Fruit fly (Drosophila melanogaster) whole organism, embryonic: ENCODE results near the gene yps.

Experiments
- Adf1 ChIP-seq: fragments of 200-800 bp; sonication (Bioruptor generic); IDR thresholded peaks from 2 replicates; pipeline ENCODE4 v1.3.6; 2022; ENCODE audit warnings: missing biosample characterization, missing genetic modification characterization
- CG10209 ChIP-seq: fragments of 200-800 bp; sonication (Bioruptor generic); optimal IDR thresholded peaks from 3 replicates; lab custom pipeline; 2017; ENCODE audit warnings: missing biosample characterization, mild to moderate bottlenecking, missing genetic modification characterization, missing genetic modification reagents
- CG11093 ChIP-seq: fragments of 200-800 bp; sonication (Bioruptor generic); IDR thresholded peaks from 3 replicates; pipeline ENCODE4 v1.3.6; 2022; ENCODE audit warnings: missing biosample characterization, missing genetic modification characterization
- CG11504 ChIP-seq: fragments of 200-800 bp; sonication (Bioruptor generic); optimal IDR thresholded peaks from 3 replicates; lab custom pipeline; 2019; ENCODE audit warnings: missing biosample characterization, mild to moderate bottlenecking, missing genetic modification characterization, moderate library complexity
- CG14014 ChIP-seq: fragments of 200-800 bp; sonication (Bioruptor generic); IDR thresholded peaks from 2 replicates; pipeline ENCODE4 v1.3.6; 2022; ENCODE audit warnings: missing biosample characterization, missing genetic modification characterization
- CG2120 ChIP-seq: fragments of 200-800 bp; sonication (Bioruptor generic); optimal IDR thresholded peaks from 3 replicates; lab custom pipeline; 2016; ENCODE audit warnings: missing biosample characterization, missing genetic modification characterization
- CG2712 ChIP-seq: fragments of 200-800 bp; optimal IDR thresholded peaks from 3 replicates; lab custom pipeline; 2019; ENCODE audit warnings: missing biosample characterization, mild to moderate bottlenecking, missing genetic modification characterization, moderate library complexity
- CG3163 ChIP-seq: fragments of 200-800 bp; sonication (Bioruptor generic); optimal IDR thresholded peaks from 3 replicates; lab custom pipeline; 2016; ENCODE audit warnings: missing biosample characterization, missing genetic modification characterization
- CG32532 ChIP-seq: fragments of 200-800 bp; sonication (Bioruptor generic); IDR thresholded peaks from 2 replicates; pipeline ENCODE4 v1.3.6; 2022; ENCODE audit warnings: missing biosample characterization, missing genetic modification characterization
- CG3995 ChIP-seq: fragments of 200-800 bp; sonication (Bioruptor generic); optimal IDR thresholded peaks from 3 replicates; lab custom pipeline; 2016; ENCODE audit warnings: missing biosample characterization, missing genetic modification characterization
- CG6791 ChIP-seq: fragments of 200-800 bp; sonication (Bioruptor generic); IDR thresholded peaks from 3 replicates; pipeline ENCODE4 v1.3.6; 2022; ENCODE audit warnings: missing biosample characterization, missing genetic modification characterization; ENCODE audit not compliant: partially characterized antibody
- CG7271 ChIP-seq: fragments of 200-800 bp; sonication (Bioruptor generic); optimal IDR thresholded peaks from 2 replicates; lab custom pipeline; 2018; ENCODE audit warnings: missing biosample characterization, mild to moderate bottlenecking, missing genetic modification characterization, moderate library complexity
- CG8388 ChIP-seq: fragments of 200-800 bp; sonication (Bioruptor generic); optimal IDR thresholded peaks from 2 replicates; lab custom pipeline; 2019; ENCODE audit warnings: missing biosample characterization, mild to moderate bottlenecking, missing genetic modification characterization, moderate library complexity
- Dll ChIP-seq: fragments of 200-800 bp; sonication (Bioruptor generic); IDR thresholded peaks from 4 replicates; pipeline ENCODE4 v1.3.6; 2022; ENCODE audit warnings: missing biosample characterization, missing genetic modification characterization; ENCODE audit not compliant: partially characterized antibody
- Drgx ChIP-seq: fragments of 200-800 bp; sonication (Bioruptor generic); IDR thresholded peaks from 2 replicates; pipeline ENCODE4 v1.3.6; 2022; ENCODE audit warnings: missing biosample characterization, missing genetic modification characterization
- Fer1 ChIP-seq: fragments of 200-800 bp; sonication (Bioruptor generic); optimal IDR thresholded peaks from 2 replicates; lab custom pipeline; 2017; ENCODE audit warnings: missing biosample characterization, mild to moderate bottlenecking, missing genetic modification characterization
- HHEX ChIP-seq: fragments of 200-800 bp; sonication (Bioruptor generic); optimal IDR thresholded peaks from 3 replicates; lab custom pipeline; 2017; ENCODE audit warnings: missing biosample characterization, mild to moderate bottlenecking, missing genetic modification characterization, missing genetic modification reagents
- HmgZ ChIP-seq: fragments of 200-800 bp; sonication (Bioruptor generic); optimal IDR thresholded peaks from 2 replicates; lab custom pipeline; 2018; ENCODE audit warnings: missing biosample characterization, mild to moderate bottlenecking, missing genetic modification characterization
- Lim3 ChIP-seq: fragments of 200-800 bp; sonication (Bioruptor generic); IDR thresholded peaks from 2 replicates; pipeline ENCODE4 v1.3.6; 2022; ENCODE audit warnings: missing biosample characterization, missing genetic modification characterization
- NK7.1 ChIP-seq: fragments of 200-800 bp; sonication (Bioruptor generic); optimal IDR thresholded peaks from 3 replicates; lab custom pipeline; 2016; ENCODE audit warnings: missing biosample characterization, missing genetic modification characterization
- Sox102F ChIP-seq: fragments of 200-800 bp; sonication (Bioruptor generic); optimal IDR thresholded peaks from 2 replicates; lab custom pipeline; 2018; ENCODE audit warnings: missing biosample characterization, mild to moderate bottlenecking, missing genetic modification characterization, moderate library complexity
- Trl ChIP-seq, 3 experiments: fragments of >200 bp in 2 of 3; fragments of 200-800 bp in 1 of 3; sonication (Bioruptor generic) in 1 of 3; optimal IDR thresholded peaks; 2 replicates in 1 of 3; 3 replicates in 2 of 3; lab custom pipeline; 2016 to 2017; ENCODE audit warnings: missing biosample characterization in 1 of 3, missing genetic modification characterization in 1 of 3
- YL-1 ChIP-seq: fragments of 200-800 bp; sonication (Bioruptor generic); optimal IDR thresholded peaks from 3 replicates; lab custom pipeline; 2017; ENCODE audit warnings: missing biosample characterization, mild to moderate bottlenecking, missing genetic modification characterization
- ato ChIP-seq: fragments of 200-800 bp; sonication (Bioruptor generic); IDR thresholded peaks from 2 replicates; pipeline ENCODE4 v1.3.6; 2022; ENCODE audit warnings: missing biosample characterization, missing genetic modification characterization; ENCODE audit not compliant: partially characterized antibody
- bsh ChIP-seq, 2 experiments: fragments of 200-800 bp; sonication (Bioruptor generic); optimal IDR thresholded peaks; 2 replicates each; lab custom pipeline; 2017 to 2018; ENCODE audit warnings: mild to moderate bottlenecking in 2 of 2, missing biosample characterization in 2 of 2, missing genetic modification characterization in 2 of 2, moderate library complexity in 1 of 2
- cas ChIP-seq: fragments of 200-800 bp; sonication (Bioruptor generic); IDR thresholded peaks from 2 replicates; pipeline ENCODE4 v1.3.6; 2022; ENCODE audit warnings: missing biosample characterization, missing genetic modification characterization
- chm ChIP-seq: fragments of 200-800 bp; sonication (Bioruptor generic); IDR thresholded peaks from 2 replicates; pipeline ENCODE4 v1.3.6; 2022; ENCODE audit warnings: missing biosample characterization, missing genetic modification characterization
- crol ChIP-seq: fragments of 200-800 bp; sonication (Bioruptor generic); IDR thresholded peaks from 2 replicates; pipeline ENCODE4 v1.3.6; 2022; ENCODE audit warnings: missing biosample characterization, missing genetic modification characterization
- emc ChIP-seq: fragments of 200-800 bp; sonication (Bioruptor generic); optimal IDR thresholded peaks from 2 replicates; lab custom pipeline; 2016; ENCODE audit warnings: missing biosample characterization, missing genetic modification characterization
- en ChIP-seq: fragments of 200-800 bp; sonication (Bioruptor generic); optimal IDR thresholded peaks from 2 replicates; lab custom pipeline; 2016; ENCODE audit warnings: missing biosample characterization, missing genetic modification characterization
- ewg ChIP-seq: fragments of 200-800 bp; sonication (Bioruptor generic); optimal IDR thresholded peaks from 3 replicates; lab custom pipeline; 2017; ENCODE audit warnings: mild to moderate bottlenecking, missing biosample characterization, missing genetic modification reagents, missing genetic modification characterization
- gfzf ChIP-seq: fragments of 200-800 bp; sonication (Bioruptor generic); optimal IDR thresholded peaks from 2 replicates; lab custom pipeline; 2016; ENCODE audit warnings: missing biosample characterization, mild to moderate bottlenecking, missing genetic modification characterization, moderate library complexity
- grn ChIP-seq: fragments of 200-800 bp; sonication (Bioruptor generic); optimal IDR thresholded peaks from 3 replicates; lab custom pipeline; 2017; ENCODE audit warnings: missing biosample characterization, missing genetic modification characterization
- hkb ChIP-seq, 2 experiments: fragments of 200-800 bp in 1 of 2; fragments of >200 bp in 1 of 2; sonication (Bioruptor generic) in 1 of 2; IDR thresholded peaks in 1 of 2; optimal IDR thresholded peaks in 1 of 2; 2 replicates each; pipeline versions ENCODE4 v1.3.6 to Lab custom; 2017 to 2022; ENCODE audit warnings: missing biosample characterization in 1 of 2, missing genetic modification characterization in 1 of 2
- ken ChIP-seq: fragments of 200-800 bp; sonication (Bioruptor generic); IDR thresholded peaks from 3 replicates; pipeline ENCODE4 v1.3.6; 2022; ENCODE audit warnings: missing biosample characterization, missing genetic modification characterization
- knrl ChIP-seq: fragments of 200-800 bp; sonication (Bioruptor generic); IDR thresholded peaks from 3 replicates; pipeline ENCODE4 v1.3.6; 2022; ENCODE audit warnings: missing biosample characterization, missing genetic modification characterization; ENCODE audit not compliant: partially characterized antibody
- lola ChIP-seq, 3 experiments: fragments of >200 bp in 2 of 3; fragments of 200-800 bp in 1 of 3; sonication (Bioruptor generic) in 1 of 3; optimal IDR thresholded peaks; 2 replicates each; lab custom pipeline; 2017 to 2019; ENCODE audit warnings: missing biosample characterization in 3 of 3, missing genetic modification characterization in 3 of 3, mild to moderate bottlenecking in 1 of 3, moderate library complexity in 1 of 3
- nmo ChIP-seq: fragments of 200-800 bp; sonication (Bioruptor generic); optimal IDR thresholded peaks from 2 replicates; lab custom pipeline; 2018; ENCODE audit warnings: missing biosample characterization, mild to moderate bottlenecking, missing genetic modification characterization, moderate library complexity
- oc ChIP-seq: fragments of 200-800 bp; sonication (Bioruptor generic); optimal IDR thresholded peaks from 2 replicates; lab custom pipeline; 2018; ENCODE audit warnings: missing biosample characterization, mild to moderate bottlenecking, missing genetic modification characterization, moderate library complexity
- pita ChIP-seq: fragments of 200-800 bp; sonication (Bioruptor generic); optimal IDR thresholded peaks from 2 replicates; lab custom pipeline; 2017; ENCODE audit warnings: missing biosample characterization, mild to moderate bottlenecking, missing genetic modification characterization
- pnt ChIP-seq: fragments of 200-800 bp; sonication (Bioruptor generic); optimal IDR thresholded peaks from 3 replicates; lab custom pipeline; 2016; ENCODE audit warnings: missing biosample characterization, missing genetic modification characterization
- repo ChIP-seq: fragments of 200-800 bp; sonication (Bioruptor generic); optimal IDR thresholded peaks from 2 replicates; lab custom pipeline; 2016; ENCODE audit warnings: missing biosample characterization, missing genetic modification characterization
- rib ChIP-seq: fragments of 200-800 bp; sonication (Bioruptor generic); IDR thresholded peaks from 2 replicates; pipeline ENCODE4 v1.3.6; 2022; ENCODE audit warnings: missing biosample characterization, missing genetic modification characterization
- scrt ChIP-seq: fragments of 200-800 bp; sonication (Bioruptor generic); optimal IDR thresholded peaks from 2 replicates; lab custom pipeline; 2018; ENCODE audit warnings: missing biosample characterization, mild to moderate bottlenecking, missing genetic modification characterization, moderate library complexity
- shn ChIP-seq: fragments of 200-800 bp; sonication (Bioruptor generic); optimal IDR thresholded peaks from 3 replicates; lab custom pipeline; 2016; ENCODE audit warnings: missing biosample characterization, missing genetic modification characterization
- tgo ChIP-seq: fragments of 200-800 bp; sonication (Bioruptor generic); IDR thresholded peaks from 3 replicates; pipeline ENCODE4 v1.3.6; 2022; ENCODE audit warnings: missing biosample characterization, missing genetic modification characterization
- tio ChIP-seq: fragments of 200-800 bp; sonication (Bioruptor generic); optimal IDR thresholded peaks from 2 replicates; lab custom pipeline; 2017; ENCODE audit warnings: missing biosample characterization, missing genetic modification characterization, inconsistent platforms
- tna ChIP-seq: fragments of 200-800 bp; sonication (Bioruptor generic); IDR thresholded peaks from 2 replicates; pipeline ENCODE4 v1.3.6; 2022; ENCODE audit warnings: missing biosample characterization, missing genetic modification characterization; ENCODE audit not compliant: partially characterized antibody
- toy ChIP-seq: fragments of 200-800 bp; sonication (Bioruptor generic); IDR thresholded peaks from 2 replicates; pipeline ENCODE4 v1.3.6; 2022; ENCODE audit warnings: missing biosample characterization, missing genetic modification characterization
- zf30C ChIP-seq: fragments of 200-800 bp; sonication (Bioruptor generic); optimal IDR thresholded peaks from 3 replicates; lab custom pipeline; 2018; ENCODE audit warnings: missing biosample characterization, mild to moderate bottlenecking, missing genetic modification characterization

Gene yps

DNA sequence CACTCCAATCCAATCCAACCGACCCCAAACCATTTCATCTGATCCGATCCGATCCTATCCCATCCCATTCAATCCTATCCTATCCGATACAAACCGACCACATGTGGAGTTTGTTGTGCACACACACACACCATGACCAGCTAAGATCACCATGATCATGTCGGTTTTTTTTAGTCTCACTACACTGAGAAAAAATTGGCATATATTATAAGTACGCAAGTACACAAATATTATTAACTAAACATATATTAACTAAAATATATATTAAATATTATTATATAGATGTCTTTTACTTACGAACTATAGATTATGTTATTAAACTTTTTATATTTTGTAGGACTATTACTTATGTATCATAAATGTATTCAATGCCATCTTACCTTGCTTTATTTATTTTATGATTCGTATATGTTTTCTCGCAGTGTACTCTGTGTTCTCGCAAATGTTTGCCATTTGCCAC lies 23.0 kb downstream of the yps start (continued):
- TF ChIP-seq pita: no peak
- no peak for TF ChIP-seq CG11093 (GFP tag; lab: Robert Waterston, UW)
- TF ChIP-seq repo: no peak
- no peak for TF ChIP-seq Adf1
- TF ChIP-seq hkb (optimal IDR thresholded peaks at IDR 0.05; lab: Kevin White, UChicago): no peak
- TF ChIP-seq hkb (GFP tag; IDR thresholded peaks at IDR 0.05; lab: Robert Waterston, UW): no peak
- TF ChIP-seq Lim3: no peak
- TF ChIP-seq CG10209 (GFP tag; lab: Kevin White, UChicago): no peak
- TF ChIP-seq CG2712 (tag; lab: Kevin White, UChicago): peak; percentile 76
- peak; percentile 54 for TF ChIP-seq CG11504 (tag; lab: Kevin White, UChicago)
- TF ChIP-seq HHEX: no peak
- peak; percentile 44 for TF ChIP-seq Sox102F
- TF ChIP-seq knrl (GFP tag; lab: Robert Waterston, UW): no peak
- TF ChIP-seq nmo (GFP tag; lab: Kevin White, UChicago): peak; percentile 57
- no peak for TF ChIP-seq chm (GFP tag; lab: Robert Waterston, UW)
- TF ChIP-seq oc: no peak
- peak; percentile 31 to 53 for TF ChIP-seq bsh (GFP tag; optimal IDR thresholded peaks at IDR 0.05; lab: Kevin White, UChicago)
- TF ChIP-seq NK7.1 (GFP tag; lab: Kevin White, UChicago): no peak
- TF ChIP-seq Drgx (GFP tag; lab: Robert Waterston, UW): 0 out of 2 replicates have a peak, but pooled peaks have one; percentile 18
- no peak for TF ChIP-seq CG32532
- TF ChIP-seq en: no peak
- TF ChIP-seq grn (GFP tag; lab: Kevin White, UChicago): no peak
- peak; percentile 54 for TF ChIP-seq zf30C (GFP tag; lab: Kevin White, UChicago)
- TF ChIP-seq rib: no peak
- TF ChIP-seq tna (GFP tag; lab: Robert Waterston, UW): no peak
- no peak for TF ChIP-seq CG6791 (GFP tag; lab: Robert Waterston, UW)
- no peak for TF ChIP-seq Fer1 (GFP tag; lab: Kevin White, UChicago)
- peak; percentile 4 for TF ChIP-seq tio (GFP tag; lab: Kevin White, UChicago)
- TF ChIP-seq ato (GFP tag; lab: Robert Waterston, UW): no peak
- TF ChIP-seq ken (GFP tag; lab: Robert Waterston, UW): no peak
- TF ChIP-seq Dll: no peak
- TF ChIP-seq CG7271 (tag; lab: Kevin White, UChicago): peak; percentile 19
- no peak for TF ChIP-seq crol (GFP tag; lab: Robert Waterston, UW)
- peak; percentile 21 for TF ChIP-seq CG8388
- no peak for TF ChIP-seq Trl (optimal IDR thresholded peaks at IDR 0.05; lab: Kevin White, UChicago)
- no peak for TF ChIP-seq Trl (GFP tag; optimal IDR thresholded peaks at IDR 0.05; lab: Kevin White, UChicago)
- peak in 1 of 3 experiments; percentile 70 for TF ChIP-seq lola (GFP tag; optimal IDR thresholded peaks at IDR 0.05; lab: Kevin White, UChicago)
- no peak for TF ChIP-seq ewg (GFP tag; lab: Kevin White, UChicago)
- no peak for TF ChIP-seq CG2120 (GFP tag; lab: Kevin White, UChicago)
- no peak for TF ChIP-seq tgo (GFP tag; lab: Robert Waterston, UW)
- TF ChIP-seq gfzf (GFP tag; lab: Kevin White, UChicago): no peak
- TF ChIP-seq YL-1 (GFP tag; lab: Kevin White, UChicago): no peak
- no peak for TF ChIP-seq HmgZ (tag; lab: Kevin White, UChicago)
- no peak for TF ChIP-seq CG3163
- no peak for TF ChIP-seq shn
- no peak for TF ChIP-seq toy (GFP tag; lab: Robert Waterston, UW)
- no peak for TF ChIP-seq CG3995 (GFP tag; lab: Kevin White, UChicago)
- TF ChIP-seq cas (GFP tag; lab: Robert Waterston, UW): no peak
- TF ChIP-seq CG14014 (GFP tag; lab: Robert Waterston, UW): no peak
- no peak for TF ChIP-seq scrt (GFP tag; lab: Kevin White, UChicago)
- TF ChIP-seq emc: no peak
- no peak for TF ChIP-seq pnt (GFP tag; lab: Kevin White, UChicago)
